Worm (Caenorhabditis elegans): ENCODE measurements around the gene nspg-13.

DNA sequence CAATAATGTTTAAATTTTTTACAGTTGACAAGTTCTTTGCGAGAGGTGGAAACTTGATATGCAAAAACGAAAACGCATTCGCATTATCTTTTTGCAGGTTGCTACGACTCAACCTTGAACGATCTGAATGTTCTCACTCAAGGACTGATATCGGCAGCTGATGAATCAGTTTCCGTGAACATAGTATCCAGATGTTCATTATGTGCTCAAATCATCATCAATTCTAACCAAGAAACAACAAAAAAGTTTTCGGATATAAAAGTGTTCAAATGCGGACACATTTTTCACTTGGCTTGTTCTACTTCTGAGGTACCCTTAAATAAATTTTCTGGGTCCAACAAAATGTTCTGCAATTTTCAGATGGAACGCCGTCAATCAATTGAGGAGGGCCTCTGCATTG is 34.1 kb downstream of the nspg-13 start:
- TF ChIP-seq lin-13 (GFP tag; optimal IDR thresholded peaks at IDR 0.05) (no peak), nhr-25 (tag; optimal IDR thresholded peaks at IDR 0.05; ENCODE audit: borderline replicate concordance, insufficient read depth) (no peak), hmg-1.1 (GFP tag; IDR thresholded peaks at IDR 0.05) (no peak), jun-1 (tag; optimal IDR thresholded peaks at IDR 0.05) (no peak), nhr-28 (tag; optimal IDR thresholded peaks at IDR 0.05) (no peak), vab-7 (GFP tag; IDR thresholded peaks at IDR 0.05) (no peak), saeg-2 (GFP tag; IDR thresholded peaks at IDR 0.05) (no peak), arid-1 (GFP tag; conservative IDR thresholded peaks at IDR 0.05) (no peak)
